Worm (Caenorhabditis elegans) whole organism, L1 larva: ENCODE data around the gene mlt-8.
A peak's percentile ranks its signal among the peaks of the same experiment; 100 is the strongest.
"Not testable (repeated sequence)": the region's sequence is repeated elsewhere in the genome, so short reads cannot be mapped to it uniquely, and the experiment has no call there.

Experiments
- blmp-1 ChIP-seq: fragments of 150-350 bp; optimal IDR thresholded peaks from 2 replicates; lab custom pipeline; 2014; ENCODE audit warnings: missing biosample characterization, missing genetic modification characterization
- ceh-63 ChIP-seq: fragments of 200-800 bp; sonication (Bioruptor generic); optimal IDR thresholded peaks from 2 replicates; lab custom pipeline; 2018; ENCODE audit warnings: mild to moderate bottlenecking, missing genetic modification characterization, missing compliant biosample characterization
- ceh-88 ChIP-seq: fragments of 200-800 bp; sonication (Bioruptor generic); IDR thresholded peaks from 2 replicates; pipeline ENCODE4 v1.3.6; 2022; ENCODE audit warnings: missing genetic modification characterization, missing compliant biosample characterization
- ces-1 ChIP-seq: fragments of 150-350 bp; optimal IDR thresholded peaks from 2 replicates; lab custom pipeline; 2014; ENCODE audit warnings: missing biosample characterization, missing genetic modification reagents, missing genetic modification characterization
- efl-1 ChIP-seq, 4 experiments: fragments of 150-350 bp; optimal IDR thresholded peaks in 3 of 4; peaks in 1 of 4; 1 replicate in 1 of 4; 2 replicates in 3 of 4; lab custom pipeline; 2014; ENCODE audit warnings: missing biosample characterization in 2 of 4, missing genetic modification characterization in 2 of 4, missing genetic modification reagents in 2 of 4
- elt-2 ChIP-seq: sonication (generic microtip); optimal IDR thresholded peaks from 2 replicates; lab custom pipeline; 2016; ENCODE audit warnings: missing genetic modification characterization, mild to moderate bottlenecking, inconsistent platforms, missing compliant biosample characterization, missing genetic modification reagents
- elt-3 ChIP-seq, 6 experiments: fragments of 150-350 bp in 1 of 6; sonication (generic microtip); optimal IDR thresholded peaks; 2 replicates each; lab custom pipeline; 2017 to 2018; ENCODE audit warnings: missing biosample characterization in 6 of 6, missing genetic modification characterization in 6 of 6, inconsistent platforms in 1 of 6
- ets-5 ChIP-seq: fragments of 200-800 bp; sonication (Bioruptor generic); IDR thresholded peaks from 2 replicates; pipeline ENCODE4 v1.3.6; 2022; ENCODE audit warnings: missing genetic modification characterization, missing compliant biosample characterization
- fkh-4 ChIP-seq: sonication (generic microtip); optimal IDR thresholded peaks from 2 replicates; lab custom pipeline; 2016; ENCODE audit warnings: missing compliant biosample characterization, missing genetic modification characterization, borderline replicate concordance
- isw-1 ChIP-seq: fragments of 200-800 bp; sonication (Bioruptor generic); IDR thresholded peaks from 2 replicates; pipeline ENCODE4 v1.3.6; 2022; ENCODE audit warnings: missing genetic modification characterization, missing compliant biosample characterization
- lin-13 ChIP-seq: fragments of 150-350 bp; optimal IDR thresholded peaks from 2 replicates; lab custom pipeline; 2014; ENCODE audit warnings: missing biosample characterization, missing genetic modification reagents, missing genetic modification characterization
- lin-15B ChIP-seq: fragments of 150-350 bp; sonication (generic microtip); optimal IDR thresholded peaks from 3 replicates; lab custom pipeline; 2014; ENCODE audit warnings: missing biosample characterization, missing genetic modification characterization
- mef-2 ChIP-seq: fragments of 150-350 bp; optimal IDR thresholded peaks from 2 replicates; lab custom pipeline; 2014; ENCODE audit warnings: missing biosample characterization, missing genetic modification characterization
- mep-1 ChIP-seq: fragments of 150-350 bp; optimal IDR thresholded peaks from 2 replicates; lab custom pipeline; 2014; ENCODE audit warnings: missing biosample characterization, missing genetic modification characterization
- nhr-12 ChIP-seq: sonication (generic microtip); optimal IDR thresholded peaks from 2 replicates; lab custom pipeline; 2017; ENCODE audit warnings: missing biosample characterization, missing genetic modification characterization
- nhr-20 ChIP-seq: sonication (generic microtip); optimal IDR thresholded peaks from 2 replicates; lab custom pipeline; 2016; ENCODE audit warnings: mild to moderate bottlenecking, missing genetic modification characterization, missing compliant biosample characterization
- nhr-76 ChIP-seq: sonication (generic microtip); optimal IDR thresholded peaks from 2 replicates; lab custom pipeline; 2017; ENCODE audit warnings: missing biosample characterization, missing genetic modification characterization
- nhr-77 ChIP-seq: fragments of 150-350 bp; optimal IDR thresholded peaks from 2 replicates; lab custom pipeline; 2014; ENCODE audit warnings: missing biosample characterization, missing genetic modification characterization
- nhr-90 ChIP-seq: sonication (generic microtip); optimal IDR thresholded peaks from 2 replicates; lab custom pipeline; 2016; ENCODE audit warnings: mild to moderate bottlenecking, missing genetic modification characterization, missing compliant biosample characterization; ENCODE audit not compliant: poor library complexity
- pag-3 ChIP-seq: sonication (generic microtip); optimal IDR thresholded peaks from 2 replicates; lab custom pipeline; 2017; ENCODE audit warnings: missing genetic modification characterization, mild to moderate bottlenecking, missing compliant biosample characterization, antibody characterized with exemption, borderline replicate concordance; ENCODE audit not compliant: insufficient read depth
- pax-3 ChIP-seq: fragments of 200-800 bp; sonication (Bioruptor generic); optimal IDR thresholded peaks from 2 replicates; lab custom pipeline; 2018; ENCODE audit warnings: mild to moderate bottlenecking, missing genetic modification characterization, moderate library complexity, missing compliant biosample characterization
- rnt-1 ChIP-seq: sonication (generic microtip); optimal IDR thresholded peaks from 2 replicates; lab custom pipeline; 2016; ENCODE audit warnings: mild to moderate bottlenecking, missing genetic modification characterization, moderate library complexity, missing compliant biosample characterization
- swsn-7 ChIP-seq: sonication (generic microtip); optimal IDR thresholded peaks from 2 replicates; lab custom pipeline; 2016; ENCODE audit warnings: missing genetic modification characterization, missing compliant biosample characterization
- unc-30 ChIP-seq: sonication (generic microtip); optimal IDR thresholded peaks from 2 replicates; lab custom pipeline; 2017; ENCODE audit warnings: missing biosample characterization, missing genetic modification characterization
- unc-98 ChIP-seq: fragments of 200-800 bp; sonication (Bioruptor generic); IDR thresholded peaks from 2 replicates; pipeline ENCODE4 v1.3.6; 2022; ENCODE audit warnings: missing genetic modification characterization, missing compliant biosample characterization
- zip-4 ChIP-seq: fragments of 200-800 bp; sonication (Bioruptor generic); optimal IDR thresholded peaks from 2 replicates; lab custom pipeline; 2018; ENCODE audit warnings: mild to moderate bottlenecking, missing genetic modification characterization, moderate library complexity, missing compliant biosample characterization

The mlt-8 gene

ce11 chrII:546405-546804, 25.5 kb downstream of the mlt-8 start, which contains the start of gene mlt-10:
Gene mlt-10, plus strand, starts transcription at chrII:546705.
- TF ChIP-seq lin-13 (no peak), nhr-76 (no peak), zip-4 (GFP tag; lab: Kevin White, UChicago) (no peak), nhr-20 (tag; lab: Kevin White, UChicago) (no peak), isw-1 (GFP tag; lab: Robert Waterston, UW) (no peak), nhr-90 (tag; lab: Kevin White, UChicago) (no peak), ceh-63 (GFP tag; lab: Kevin White, UChicago) (no peak), swsn-7 (tag; lab: Kevin White, UChicago) (no peak), unc-98 (no peak), blmp-1 (tag; lab: Kevin White, UChicago) (no peak)
- TF ChIP-seq, all 84 proteins: peak for 0

ce11 chrII:542416-542815, 29.5 kb downstream of the mlt-8 start:
- peak; percentile 87 for TF ChIP-seq blmp-1 (tag; lab: Kevin White, UChicago)
- TF ChIP-seq isw-1 (GFP tag; lab: Robert Waterston, UW), result no peak
- peak in 1 of 6 experiments; percentile 76 for TF ChIP-seq elt-3 (tag; optimal IDR thresholded peaks at IDR 0.05; lab: Kevin White, UChicago)
- TF ChIP-seq, all 84 proteins: peak for 2

ce11 chrII:536775-537174, 35.1 kb downstream of the mlt-8 start, which contains the start of gene T27A1.2:
Gene T27A1.2, minus strand, starts transcription at chrII:536875.
- TF ChIP-seq unc-30 (tag; lab: Kevin White, UChicago), result no peak
- TF ChIP-seq ets-5 (GFP tag; lab: Robert Waterston, UW), result no peak
- TF ChIP-seq, all 84 proteins: peak for 0

ce11 chrII:535226-535625, 36.7 kb downstream of the mlt-8 start, which contains the start of gene T27A1.3:
Gene T27A1.3, plus strand, starts transcription at chrII:535526.
- not testable (repeated sequence) for TF ChIP-seq nhr-12; ceh-63 (GFP tag; lab: Kevin White, UChicago); mef-2 (tag; lab: Kevin White, UChicago)

ce11 chrII:526375-526774, 45.5 kb downstream of the mlt-8 start, which contains the start of gene lgc-34:
Gene lgc-34, plus strand, starts transcription at chrII:526574.
- no peak for TF ChIP-seq nhr-77 (tag; lab: Kevin White, UChicago)
- TF ChIP-seq pag-3 (tag; lab: Kevin White, UChicago), result peak; percentile 99
- no peak for TF ChIP-seq unc-98
- TF ChIP-seq nhr-90 (tag; lab: Kevin White, UChicago), result no peak
- TF ChIP-seq fkh-4 (tag; lab: Kevin White, UChicago), result no peak
- TF ChIP-seq rnt-1 (tag; lab: Kevin White, UChicago), result peak; percentile 36
- no peak for TF ChIP-seq ces-1
- no peak for TF ChIP-seq efl-1 (optimal IDR thresholded peaks at IDR 0.05; lab: Kevin White, UChicago)
- TF ChIP-seq efl-1 (GFP tag; optimal IDR thresholded peaks at IDR 0.05 in 1 of 2; lab: Kevin White, UChicago), result no peak
- TF ChIP-seq mep-1 (tag; lab: Kevin White, UChicago), result no peak

- no peak for TF ChIP-seq lin-15B
These were observed 49.6 kb downstream of the mlt-8 start, which contains the start of gene slc-36.2 for ce11 chrII:522302-522701. Gene slc-36.2, plus strand, starts transcription at chrII:522602.

- TF ChIP-seq pax-3 (tag; lab: Kevin White, UChicago) (no peak), elt-2 (tag; lab: Kevin White, UChicago) (peak; percentile 51), unc-30 (tag; lab: Kevin White, UChicago) (no peak), ceh-88 (GFP tag; lab: Robert Waterston, UW) (no peak)
These were observed 50.2 kb downstream of the mlt-8 start for ce11 chrII:521720-522119.
